Fruit fly (Drosophila melanogaster) whole organism, embryonic: ENCODE results near the gene Cortactin.

Source experiments
- Antp ChIP-seq: fragments of 200-800 bp; sonication (Bioruptor generic); optimal IDR thresholded peaks from 3 replicates; lab custom pipeline; 2016; ENCODE audit warnings: missing biosample characterization, missing genetic modification characterization
- Blimp-1 ChIP-seq: fragments of 200-800 bp; sonication (Bioruptor generic); optimal IDR thresholded peaks from 3 replicates; lab custom pipeline; 2018; ENCODE audit warnings: missing biosample characterization, missing genetic modification characterization, mild to moderate bottlenecking, moderate library complexity, missing genetic modification reagents
- CG1024 ChIP-seq: fragments of 200-800 bp; sonication (Bioruptor generic); IDR thresholded peaks from 2 replicates; pipeline ENCODE4 v1.3.6; 2022; ENCODE audit warnings: missing biosample characterization, missing genetic modification characterization
- CG11247 ChIP-seq: fragments of 200-800 bp; sonication (Bioruptor generic); IDR thresholded peaks from 2 replicates; pipeline ENCODE4 v1.3.6; 2022; ENCODE audit warnings: missing biosample characterization, missing genetic modification characterization
- CG11695 ChIP-seq: fragments of 200-800 bp; sonication (Bioruptor generic); IDR thresholded peaks from 3 replicates; pipeline ENCODE4 v1.3.6; 2022; ENCODE audit warnings: missing biosample characterization, missing genetic modification characterization
- CG12391 ChIP-seq: fragments of 200-800 bp; sonication (Bioruptor generic); optimal IDR thresholded peaks from 3 replicates; lab custom pipeline; 2018; ENCODE audit warnings: missing biosample characterization, mild to moderate bottlenecking, missing genetic modification characterization, moderate library complexity
- CG12659 ChIP-seq: fragments of 200-800 bp; sonication (Bioruptor generic); optimal IDR thresholded peaks from 3 replicates; lab custom pipeline; 2017; ENCODE audit warnings: mild to moderate bottlenecking, missing biosample characterization, missing genetic modification reagents, missing genetic modification characterization
- CG12769 ChIP-seq: fragments of 200-800 bp; sonication (Bioruptor generic); optimal IDR thresholded peaks from 2 replicates; lab custom pipeline; 2019; ENCODE audit warnings: missing biosample characterization, mild to moderate bottlenecking, missing genetic modification characterization, moderate library complexity
- CG12942 ChIP-seq: fragments of 200-800 bp; sonication (Bioruptor generic); optimal IDR thresholded peaks from 3 replicates; lab custom pipeline; 2016; ENCODE audit warnings: missing biosample characterization, missing genetic modification characterization
- CG1603 ChIP-seq: fragments of 200-800 bp; sonication (Bioruptor generic); optimal IDR thresholded peaks from 2 replicates; lab custom pipeline; 2019; ENCODE audit warnings: missing biosample characterization, mild to moderate bottlenecking, missing genetic modification characterization, moderate library complexity
- CG16779 ChIP-seq: fragments of 200-800 bp; sonication (Bioruptor generic); IDR thresholded peaks from 2 replicates; pipeline ENCODE4 v1.3.6; 2022; ENCODE audit warnings: missing biosample characterization, missing genetic modification characterization
- CG17612 ChIP-seq: fragments of 200-800 bp; sonication (Bioruptor generic); IDR thresholded peaks from 2 replicates; pipeline ENCODE4 v1.3.6; 2022; ENCODE audit warnings: missing biosample characterization, missing genetic modification characterization
- CG2120 ChIP-seq: fragments of 200-800 bp; sonication (Bioruptor generic); optimal IDR thresholded peaks from 3 replicates; lab custom pipeline; 2016; ENCODE audit warnings: missing biosample characterization, missing genetic modification characterization
- CG5245 ChIP-seq: fragments of 200-800 bp; sonication (Bioruptor generic); optimal IDR thresholded peaks from 3 replicates; lab custom pipeline; 2016; ENCODE audit warnings: missing biosample characterization, missing genetic modification characterization
- CG6654 ChIP-seq: fragments of 200-800 bp; sonication (Bioruptor generic); optimal IDR thresholded peaks from 2 replicates; lab custom pipeline; 2017; ENCODE audit warnings: missing biosample characterization, mild to moderate bottlenecking, missing genetic modification characterization
- CG8388 ChIP-seq: fragments of 200-800 bp; sonication (Bioruptor generic); optimal IDR thresholded peaks from 2 replicates; lab custom pipeline; 2019; ENCODE audit warnings: missing biosample characterization, mild to moderate bottlenecking, missing genetic modification characterization, moderate library complexity
- CG9437 ChIP-seq: fragments of 200-800 bp; sonication (Bioruptor generic); optimal IDR thresholded peaks from 2 replicates; lab custom pipeline; 2018; ENCODE audit warnings: missing biosample characterization, mild to moderate bottlenecking, missing genetic modification characterization
- Dek ChIP-seq: fragments of 200-800 bp; sonication (Bioruptor generic); optimal IDR thresholded peaks from 3 replicates; lab custom pipeline; 2019; ENCODE audit warnings: missing biosample characterization, mild to moderate bottlenecking, missing genetic modification characterization, moderate library complexity
- Ets97D ChIP-seq: fragments of 200-800 bp; sonication (Bioruptor generic); optimal IDR thresholded peaks from 3 replicates; lab custom pipeline; 2016; ENCODE audit warnings: missing biosample characterization, missing genetic modification characterization
- HLH54F ChIP-seq: fragments of 200-800 bp; sonication (Bioruptor generic); optimal IDR thresholded peaks from 3 replicates; lab custom pipeline; 2016; ENCODE audit warnings: missing biosample characterization, missing genetic modification characterization
- Hr3 ChIP-seq: fragments of 200-800 bp; sonication (Bioruptor generic); optimal IDR thresholded peaks from 3 replicates; lab custom pipeline; 2016; ENCODE audit warnings: missing biosample characterization, missing genetic modification characterization
- Hr51 ChIP-seq, 2 experiments: fragments of 200-800 bp; sonication (Bioruptor generic); optimal IDR thresholded peaks; 2 replicates in 1 of 2; 3 replicates in 1 of 2; lab custom pipeline; 2016 to 2018; ENCODE audit warnings: missing biosample characterization in 2 of 2, missing genetic modification characterization in 2 of 2, mild to moderate bottlenecking in 1 of 2, moderate library complexity in 1 of 2
- Hsf ChIP-seq: fragments of 200-800 bp; sonication (Bioruptor generic); optimal IDR thresholded peaks from 3 replicates; lab custom pipeline; 2016; ENCODE audit warnings: missing biosample characterization, missing genetic modification characterization
- Oaz ChIP-seq: fragments of 200-800 bp; sonication (Bioruptor generic); IDR thresholded peaks from 2 replicates; pipeline ENCODE4 v1.3.6; 2022; ENCODE audit warnings: missing biosample characterization, missing genetic modification characterization
- PHDP ChIP-seq: fragments of 200-800 bp; sonication (Bioruptor generic); optimal IDR thresholded peaks from 3 replicates; lab custom pipeline; 2018; ENCODE audit warnings: missing biosample characterization, mild to moderate bottlenecking, missing genetic modification characterization, moderate library complexity
- Sox102F ChIP-seq: fragments of 200-800 bp; sonication (Bioruptor generic); optimal IDR thresholded peaks from 2 replicates; lab custom pipeline; 2018; ENCODE audit warnings: missing biosample characterization, mild to moderate bottlenecking, missing genetic modification characterization, moderate library complexity
- Spps ChIP-seq: fragments of 200-800 bp; sonication (Bioruptor generic); optimal IDR thresholded peaks from 2 replicates; lab custom pipeline; 2018; ENCODE audit warnings: missing biosample characterization, mild to moderate bottlenecking, missing genetic modification characterization
- Taf1 ChIP-seq: fragments of 200-800 bp; sonication (Bioruptor generic); IDR thresholded peaks from 2 replicates; pipeline ENCODE4 v1.3.6; 2022; ENCODE audit warnings: missing biosample characterization, missing genetic modification characterization
- Trl ChIP-seq, 3 experiments: fragments of >200 bp in 2 of 3; fragments of 200-800 bp in 1 of 3; sonication (Bioruptor generic) in 1 of 3; optimal IDR thresholded peaks; 2 replicates in 1 of 3; 3 replicates in 2 of 3; lab custom pipeline; 2016 to 2017; ENCODE audit warnings: missing biosample characterization in 1 of 3, missing genetic modification characterization in 1 of 3
- Usf ChIP-seq: fragments of 200-800 bp; sonication (Bioruptor generic); optimal IDR thresholded peaks from 2 replicates; lab custom pipeline; 2017; ENCODE audit warnings: missing genotype, missing biosample characterization, missing genetic modification characterization
- Xbp1 ChIP-seq: fragments of 200-800 bp; sonication (Bioruptor generic); optimal IDR thresholded peaks from 3 replicates; lab custom pipeline; 2016; ENCODE audit warnings: missing biosample characterization, mild to moderate bottlenecking, missing genetic modification characterization
- bsh ChIP-seq, 2 experiments: fragments of 200-800 bp; sonication (Bioruptor generic); optimal IDR thresholded peaks; 2 replicates each; lab custom pipeline; 2017 to 2018; ENCODE audit warnings: mild to moderate bottlenecking in 2 of 2, missing biosample characterization in 2 of 2, missing genetic modification characterization in 2 of 2, moderate library complexity in 1 of 2
- chif ChIP-seq, 2 experiments: fragments of 200-800 bp; sonication (Bioruptor generic); optimal IDR thresholded peaks; 3 replicates each; lab custom pipeline; 2016; ENCODE audit warnings: missing biosample characterization in 2 of 2, missing genetic modification characterization in 2 of 2
- crol ChIP-seq: fragments of 200-800 bp; sonication (Bioruptor generic); IDR thresholded peaks from 2 replicates; pipeline ENCODE4 v1.3.6; 2022; ENCODE audit warnings: missing biosample characterization, missing genetic modification characterization
- crp ChIP-seq, 2 experiments: fragments of 200-800 bp; sonication (Bioruptor generic); optimal IDR thresholded peaks; 2 replicates in 1 of 2; 3 replicates in 1 of 2; lab custom pipeline; 2017; ENCODE audit warnings: missing biosample characterization in 2 of 2, missing genetic modification characterization in 2 of 2, mild to moderate bottlenecking in 1 of 2, moderate library complexity in 1 of 2
- danr ChIP-seq: fragments of 200-800 bp; sonication (Bioruptor generic); IDR thresholded peaks from 2 replicates; pipeline ENCODE4 v1.3.6; 2022; ENCODE audit warnings: missing biosample characterization, missing genetic modification characterization
- dpn ChIP-seq, 2 experiments: fragments of 200-800 bp; sonication (Bioruptor generic); optimal IDR thresholded peaks; 3 replicates each; lab custom pipeline; 2016; ENCODE audit warnings: missing biosample characterization in 2 of 2, missing genetic modification characterization in 2 of 2
- grau ChIP-seq: fragments of 200-800 bp; optimal IDR thresholded peaks from 3 replicates; lab custom pipeline; 2019; ENCODE audit warnings: missing biosample characterization, mild to moderate bottlenecking, missing genetic modification characterization, moderate library complexity
- kah ChIP-seq: fragments of 200-800 bp; sonication (Bioruptor generic); optimal IDR thresholded peaks from 2 replicates; lab custom pipeline; 2018; ENCODE audit warnings: missing biosample characterization, mild to moderate bottlenecking, missing genetic modification characterization
- kay ChIP-seq: fragments of 200-800 bp; sonication (Bioruptor generic); optimal IDR thresholded peaks from 2 replicates; lab custom pipeline; 2016; ENCODE audit warnings: missing biosample characterization, missing genetic modification characterization
- kni ChIP-seq: fragments of 200-800 bp; sonication (Bioruptor generic); optimal IDR thresholded peaks from 3 replicates; lab custom pipeline; 2017; ENCODE audit warnings: mild to moderate bottlenecking, missing biosample characterization, missing genetic modification reagents, missing genetic modification characterization
- pfk ChIP-seq: fragments of 200-800 bp; sonication (Bioruptor generic); optimal IDR thresholded peaks from 2 replicates; lab custom pipeline; 2018; ENCODE audit warnings: missing biosample characterization, mild to moderate bottlenecking, missing genetic modification characterization, moderate library complexity
- rib ChIP-seq: fragments of 200-800 bp; sonication (Bioruptor generic); IDR thresholded peaks from 2 replicates; pipeline ENCODE4 v1.3.6; 2022; ENCODE audit warnings: missing biosample characterization, missing genetic modification characterization
- row ChIP-seq: fragments of 200-800 bp; sonication (Bioruptor generic); IDR thresholded peaks from 3 replicates; pipeline ENCODE4 v1.3.6; 2022; ENCODE audit warnings: missing biosample characterization, missing genetic modification characterization
- unpg ChIP-seq: fragments of 200-800 bp; sonication (Bioruptor generic); optimal IDR thresholded peaks from 3 replicates; lab custom pipeline; 2018; ENCODE audit warnings: missing biosample characterization, mild to moderate bottlenecking, missing genetic modification characterization, moderate library complexity
- usp ChIP-seq: fragments of >200 bp; optimal IDR thresholded peaks from 2 replicates; lab custom pipeline; 2017; ENCODE audit warnings: missing biosample characterization, missing genetic modification characterization
- yki ChIP-seq: fragments of >200 bp; optimal IDR thresholded peaks from 3 replicates; lab custom pipeline; 2018

The Cortactin gene

DNA sequence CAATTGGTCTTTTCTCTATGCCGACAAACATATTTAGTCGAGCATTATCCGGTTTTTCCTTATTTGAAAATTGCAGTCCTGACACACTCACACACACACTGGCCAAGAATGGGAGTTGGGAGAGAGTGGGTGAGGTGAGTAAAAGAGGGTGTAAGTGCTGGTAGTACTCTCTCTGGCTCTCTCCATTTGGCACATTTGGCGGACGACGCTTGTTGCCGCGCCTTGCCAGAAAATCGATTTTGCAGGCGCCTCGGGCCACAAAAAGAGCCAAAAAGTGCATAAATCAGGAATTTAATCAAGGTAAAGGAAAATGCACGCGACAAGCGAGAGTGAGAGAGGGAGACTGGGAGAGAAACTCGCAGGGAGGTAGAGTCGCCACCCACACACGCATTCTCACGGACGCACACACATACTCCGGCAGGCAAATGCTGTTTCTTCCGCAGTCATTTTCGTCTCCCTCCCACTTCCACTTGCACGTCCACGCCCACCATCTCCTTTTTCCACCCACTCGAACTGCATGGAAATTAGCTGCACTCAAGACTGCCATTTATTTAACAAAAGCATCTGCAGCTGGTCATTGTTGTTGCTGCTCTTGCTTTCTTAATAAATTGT is 32.4 kb upstream of the Cortactin start (continued):
- TF ChIP-seq HLH54F (GFP tag; lab: Kevin White, UChicago) (no peak), usp (GFP tag; lab: Kevin White, UChicago) (no peak), kah (GFP tag; lab: Kevin White, UChicago) (no peak)

dm6 chr3R:21094292-21094691 is 30.0 kb upstream of the Cortactin start:
- TF ChIP-seq Usf (no peak), Spps (tag; lab: Kevin White, UChicago) (no peak), kni (GFP tag; lab: Kevin White, UChicago) (no peak), rib (GFP tag; lab: Robert Waterston, UW) (no peak), danr (GFP tag; lab: Robert Waterston, UW) (no peak), CG11695 (GFP tag; lab: Robert Waterston, UW) (no peak), Trl (optimal IDR thresholded peaks at IDR 0.05; lab: Kevin White, UChicago) (peak; percentile 5 to 53), Trl (GFP tag; optimal IDR thresholded peaks at IDR 0.05; lab: Kevin White, UChicago) (no peak), CG6654 (GFP tag; lab: Kevin White, UChicago) (no peak), CG1024 (no peak), crol (GFP tag; lab: Robert Waterston, UW) (peak; percentile 87), yki (lab: Kevin White, UChicago) (no peak), CG17612 (GFP tag; lab: Robert Waterston, UW) (no peak), Blimp-1 (GFP tag; lab: Kevin White, UChicago) (peak; percentile 93), Dek (no peak), kay (peak; percentile 33), CG11247 (GFP tag; lab: Robert Waterston, UW) (no peak), dpn (GFP tag; optimal IDR thresholded peaks at IDR 0.05; lab: Kevin White, UChicago) (no peak), CG5245 (GFP tag; lab: Kevin White, UChicago) (no peak), Taf1 (GFP tag; lab: Robert Waterston, UW) (no peak), crp (GFP tag; optimal IDR thresholded peaks at IDR 0.05; lab: Kevin White, UChicago) (no peak), Oaz (GFP tag; lab: Robert Waterston, UW) (no peak), pfk (no peak)

- TF ChIP-seq grau (peak; percentile 16), CG8388 (GFP tag; lab: Kevin White, UChicago) (peak; percentile 0), CG12659 (GFP tag; lab: Kevin White, UChicago) (peak; percentile 7), CG2120 (GFP tag; lab: Kevin White, UChicago) (peak; percentile 18), Hr51 (GFP tag; optimal IDR thresholded peaks at IDR 0.05; lab: Kevin White, UChicago) (peak in 1 of 2 experiments; percentile 39), CG16779 (GFP tag; lab: Robert Waterston, UW) (no peak), kni (GFP tag; lab: Kevin White, UChicago) (peak; percentile 60), Ets97D (GFP tag; lab: Kevin White, UChicago) (no peak), CG1603 (tag; lab: Kevin White, UChicago) (peak; percentile 35), Sox102F (GFP tag; lab: Kevin White, UChicago) (peak; percentile 56), unpg (GFP tag; lab: Kevin White, UChicago) (peak; percentile 31), CG9437 (no peak), PHDP (tag; lab: Kevin White, UChicago) (peak; percentile 11), crp (GFP tag; optimal IDR thresholded peaks at IDR 0.05; lab: Kevin White, UChicago) (no peak), CG12769 (peak; percentile 20), CG12391 (tag; lab: Kevin White, UChicago) (peak; percentile 11), row (GFP tag; lab: Robert Waterston, UW) (peak; percentile 41; the same call in 2 of the 3 replicates), chif (GFP tag; optimal IDR thresholded peaks at IDR 0.05; lab: Kevin White, UChicago) (peak in 1 of 2 experiments; percentile 5), Hsf (GFP tag; lab: Kevin White, UChicago) (peak; percentile 4), Hr3 (GFP tag; lab: Kevin White, UChicago) (peak; percentile 1), Antp (GFP tag; lab: Kevin White, UChicago) (peak; percentile 4), Xbp1 (peak; percentile 20), CG12942 (GFP tag; lab: Kevin White, UChicago) (peak; percentile 10), bsh (GFP tag; optimal IDR thresholded peaks at IDR 0.05; lab: Kevin White, UChicago) (peak in 1 of 2 experiments; percentile 29)
Measured at dm6 chr3R:21092829-21093228, 28.6 kb upstream of the Cortactin start.
